Fruit fly (Drosophila melanogaster) S2 (cell line): ENCODE data around the gene tal-AA.

Experiments used
- CG8478 ChIP-seq: fragments of >200 bp; optimal IDR thresholded peaks from 2 replicates; lab custom pipeline; 2018
- CTCF ChIP-seq, 2 experiments: fragments of >200 bp; optimal IDR thresholded peaks; 2 replicates each; lab custom pipeline; 2018

dm6 chr3R:13793979-13794665 is 18.8 kb upstream of the tal-AA start:
- TF ChIP-seq CTCF (optimal IDR thresholded peaks at IDR 0.05; lab: Kevin White, UChicago) (no peak), CG8478 (no peak)
